Fruit fly (Drosophila melanogaster): ENCODE measurements around the gene Cmpk.

Gene Cmpk

DNA sequence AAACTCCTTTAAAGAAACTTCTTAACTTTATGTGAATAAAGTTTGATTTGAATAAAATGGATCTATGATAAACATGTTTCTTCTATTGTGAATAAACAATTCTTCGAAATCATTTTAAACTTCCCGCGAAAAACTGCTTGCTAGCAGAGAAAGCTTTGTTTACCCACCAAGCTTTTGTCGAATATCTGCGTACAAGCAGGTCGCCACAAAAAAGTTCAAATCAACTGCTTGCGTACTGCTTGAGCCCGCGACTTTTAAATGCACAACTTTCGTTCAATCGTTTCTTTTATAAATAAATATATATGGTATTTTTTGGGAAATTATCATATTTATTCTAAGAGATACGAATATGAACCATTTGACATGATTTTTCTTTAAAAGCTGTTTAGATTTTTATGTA, 48.2 kb upstream of the Cmpk start (continued):
- TF ChIP-seq CG15696 (tag; optimal IDR thresholded peaks at IDR 0.05): no peak
- no peak for TF ChIP-seq caup (GFP tag; optimal IDR thresholded peaks at IDR 0.05; ENCODE audit: severe bottlenecking)
- no peak for TF ChIP-seq Hmx (GFP tag; optimal IDR thresholded peaks at IDR 0.05)
- TF ChIP-seq Dad (GFP tag; optimal IDR thresholded peaks at IDR 0.05): no peak
- TF ChIP-seq ham (GFP tag; IDR thresholded peaks at IDR 0.05): no peak
- no peak for TF ChIP-seq CG10147 (GFP tag; optimal IDR thresholded peaks at IDR 0.05)
- no peak for TF ChIP-seq CG1792 (GFP tag; optimal IDR thresholded peaks at IDR 0.05)
- TF ChIP-seq Chrac-16 (GFP tag; optimal IDR thresholded peaks at IDR 0.05): no peak
- no peak for TF ChIP-seq D (optimal IDR thresholded peaks at IDR 0.05)
- TF ChIP-seq D (GFP tag; optimal IDR thresholded peaks at IDR 0.05): no peak
- no peak for TF ChIP-seq Hmr (GFP tag; optimal IDR thresholded peaks at IDR 0.05)
- TF ChIP-seq tap (tag; optimal IDR thresholded peaks at IDR 0.05): no peak
- TF ChIP-seq en (GFP tag; optimal IDR thresholded peaks at IDR 0.05): no peak
- no peak for TF ChIP-seq luna (GFP tag; optimal IDR thresholded peaks at IDR 0.05)
- TF ChIP-seq Taf1 (GFP tag; IDR thresholded peaks at IDR 0.05): no peak
- peak; percentile 52 for TF ChIP-seq Med (GFP tag)
- no peak for TF ChIP-seq zfh1 (GFP tag; IDR thresholded peaks at IDR 0.05)
- no peak for TF ChIP-seq CG7745 (tag; optimal IDR thresholded peaks at IDR 0.05)
- no peak for TF ChIP-seq pum (GFP tag; optimal IDR thresholded peaks at IDR 0.05)
- TF ChIP-seq pan (optimal IDR thresholded peaks at IDR 0.05): no peak
- TF ChIP-seq pan (GFP tag; optimal IDR thresholded peaks at IDR 0.05 in 1 of 2, IDR thresholded peaks at IDR 0.05 in 1 of 2): no peak
- TF ChIP-seq pfk (GFP tag; optimal IDR thresholded peaks at IDR 0.05): no peak
- peak; percentile 42; the same call in 1 of the 3 replicates for TF ChIP-seq knrl (GFP tag; IDR thresholded peaks at IDR 0.05; ENCODE audit: partially characterized antibody)
- TF ChIP-seq CG1024 (GFP tag; IDR thresholded peaks at IDR 0.05): no peak
- no peak for TF ChIP-seq cas (GFP tag; IDR thresholded peaks at IDR 0.05)
- no peak for TF ChIP-seq CG31224 (GFP tag; IDR thresholded peaks at IDR 0.05)
- no peak for TF ChIP-seq CG14014 (GFP tag; IDR thresholded peaks at IDR 0.05)
- TF ChIP-seq CG11504 (tag; optimal IDR thresholded peaks at IDR 0.05): peak; percentile 65
- TF ChIP-seq CkIIα-i1 (GFP tag; IDR thresholded peaks at IDR 0.05): no peak
- TF ChIP-seq CG12219 (GFP tag; optimal IDR thresholded peaks at IDR 0.05): no peak
- TF ChIP-seq cad (GFP tag; optimal IDR thresholded peaks at IDR 0.05): no peak
- TF ChIP-seq psq (GFP tag; optimal IDR thresholded peaks at IDR 0.05): no peak
- TF ChIP-seq CrebB (tag; optimal IDR thresholded peaks at IDR 0.05): no peak
- TF ChIP-seq bcd (GFP tag; optimal IDR thresholded peaks at IDR 0.05): no peak
- TF ChIP-seq sd (tag; optimal IDR thresholded peaks at IDR 0.05): peak; percentile 94
- no peak for TF ChIP-seq CG14860 (GFP tag; IDR thresholded peaks at IDR 0.05; ENCODE audit: partially characterized antibody)
- TF ChIP-seq Nf-YC (tag; optimal IDR thresholded peaks at IDR 0.05): peak; percentile 34
- TF ChIP-seq Hsf (GFP tag; optimal IDR thresholded peaks at IDR 0.05): no peak
- TF ChIP-seq CG31365 (tag; optimal IDR thresholded peaks at IDR 0.05): peak; percentile 99
- no peak for TF ChIP-seq wdn (GFP tag; IDR thresholded peaks at IDR 0.05)
- TF ChIP-seq CG2199 (GFP tag; IDR thresholded peaks at IDR 0.05): no peak
- no peak for TF ChIP-seq zen2 (GFP tag; IDR thresholded peaks at IDR 0.05; ENCODE audit: partially characterized antibody)
- TF ChIP-seq slou (GFP tag; optimal IDR thresholded peaks at IDR 0.05): no peak
- peak; percentile 17; the same call in 1 of the 3 replicates for TF ChIP-seq Opbp (GFP tag; IDR thresholded peaks at IDR 0.05; ENCODE audit: partially characterized antibody)
- TF ChIP-seq Spps (tag; optimal IDR thresholded peaks at IDR 0.05): no peak
- no peak for TF ChIP-seq hbn (GFP tag; IDR thresholded peaks at IDR 0.05; ENCODE audit: partially characterized antibody)
- TF ChIP-seq CG34376 (GFP tag; optimal IDR thresholded peaks at IDR 0.05): no peak
- no peak for TF ChIP-seq CG17361 (GFP tag; IDR thresholded peaks at IDR 0.05)
- no peak for TF ChIP-seq HHEX (GFP tag; optimal IDR thresholded peaks at IDR 0.05)
- TF ChIP-seq btn (GFP tag; optimal IDR thresholded peaks at IDR 0.05): no peak
- no peak for TF ChIP-seq CG10274 (GFP tag; optimal IDR thresholded peaks at IDR 0.05)
- TF ChIP-seq CG9215 (GFP tag; IDR thresholded peaks at IDR 0.05): no peak

Measured in whole organism, embryonic.